Fruit fly (Drosophila melanogaster): ENCODE results near the gene beta-Spec.

beta-Spec gene

dm6 chrX:17682745-17683505 is 25.8 kb downstream of the beta-Spec start (continued):
- TF ChIP-seq CG12391 (tag; optimal IDR thresholded peaks at IDR 0.05), result peak; percentile 55
- peak; percentile 86 for TF ChIP-seq CG6689 (GFP tag; IDR thresholded peaks at IDR 0.05)
- peak; percentile 26 for TF ChIP-seq trem (tag; optimal IDR thresholded peaks at IDR 0.05)
- no peak for TF ChIP-seq gro (GFP tag; optimal IDR thresholded peaks at IDR 0.05)
- peak; percentile 22 for TF ChIP-seq CG12219 (GFP tag; optimal IDR thresholded peaks at IDR 0.05)
- TF ChIP-seq CG10267 (tag; optimal IDR thresholded peaks at IDR 0.05), result peak; percentile 50
- TF ChIP-seq tx (GFP tag; optimal IDR thresholded peaks at IDR 0.05), result no peak
- TF ChIP-seq fd102C (GFP tag; optimal IDR thresholded peaks at IDR 0.05), result no peak
- TF ChIP-seq CG42726 (GFP tag; IDR thresholded peaks at IDR 0.05; ENCODE audit: partially characterized antibody), result no peak
- TF ChIP-seq CG6175 (GFP tag; IDR thresholded peaks at IDR 0.05), result no peak
- TF ChIP-seq bab2 (GFP tag; optimal IDR thresholded peaks at IDR 0.05), result no peak
- TF ChIP-seq CG34224 (GFP tag; IDR thresholded peaks at IDR 0.05; ENCODE audit: partially characterized antibody), result no peak
- TF ChIP-seq chif (GFP tag; optimal IDR thresholded peaks at IDR 0.05), result peak; percentile 8 to 24
- no peak for TF ChIP-seq luna (GFP tag; optimal IDR thresholded peaks at IDR 0.05)
- peak; percentile 91 for TF ChIP-seq grau (tag; optimal IDR thresholded peaks at IDR 0.05)
- no peak for TF ChIP-seq CG15073 (GFP tag; optimal IDR thresholded peaks at IDR 0.05)
- peak; percentile 45; the same call in 1 of the 2 replicates for TF ChIP-seq CG32767 (GFP tag; IDR thresholded peaks at IDR 0.05)
- peak; percentile 66 for TF ChIP-seq CG18262 (tag; optimal IDR thresholded peaks at IDR 0.05)
- TF ChIP-seq CG30431 (GFP tag; optimal IDR thresholded peaks at IDR 0.05), result peak; percentile 0
- no peak for TF ChIP-seq CTCF (GFP tag; optimal IDR thresholded peaks at IDR 0.05)
- no peak for TF ChIP-seq CG2116 (GFP tag; optimal IDR thresholded peaks at IDR 0.05)
- TF ChIP-seq CG10147 (GFP tag; optimal IDR thresholded peaks at IDR 0.05), result no peak
- no peak for TF ChIP-seq Jarid2 (GFP tag; optimal IDR thresholded peaks at IDR 0.05)
- TF ChIP-seq pho (GFP tag; optimal IDR thresholded peaks at IDR 0.05), result peak; percentile 4
- TF ChIP-seq Hr3 (GFP tag; optimal IDR thresholded peaks at IDR 0.05), result peak; percentile 25
- no peak for TF ChIP-seq D (optimal IDR thresholded peaks at IDR 0.05)
- peak; percentile 26 for TF ChIP-seq D (GFP tag; optimal IDR thresholded peaks at IDR 0.05)
- peak; percentile 83 for TF ChIP-seq dmrt99B (tag; optimal IDR thresholded peaks at IDR 0.05)
- TF ChIP-seq Sry-δ (GFP tag; optimal IDR thresholded peaks at IDR 0.05), result no peak
- TF ChIP-seq bcd (GFP tag; optimal IDR thresholded peaks at IDR 0.05), result peak; percentile 40
- TF ChIP-seq Dll (GFP tag; IDR thresholded peaks at IDR 0.05; ENCODE audit: partially characterized antibody), result no peak
- TF ChIP-seq pita (GFP tag; optimal IDR thresholded peaks at IDR 0.05), result no peak
- peak; percentile 37; the same call in 1 of the 2 replicates for TF ChIP-seq ro (GFP tag; IDR thresholded peaks at IDR 0.05)
- no peak for TF ChIP-seq exex (tag; optimal IDR thresholded peaks at IDR 0.05)
- TF ChIP-seq chinmo (GFP tag; IDR thresholded peaks at IDR 0.05; ENCODE audit: partially characterized antibody), result peak; percentile 61; the same call in 1 of the 4 replicates
- TF ChIP-seq fd96Cb (tag; optimal IDR thresholded peaks at IDR 0.05), result peak; percentile 73
- peak; percentile 67 for TF ChIP-seq ssp (GFP tag; IDR thresholded peaks at IDR 0.05)
- TF ChIP-seq nau (GFP tag; optimal IDR thresholded peaks at IDR 0.05), result peak; percentile 28
- TF ChIP-seq al (GFP tag; IDR thresholded peaks at IDR 0.05), result 0 out of 2 replicates have a peak, but pooled peaks have one; percentile 22
- TF ChIP-seq ac (GFP tag; optimal IDR thresholded peaks at IDR 0.05), result no peak
- TF ChIP-seq CG14667 (GFP tag; IDR thresholded peaks at IDR 0.05), result peak; percentile 81
- TF ChIP-seq CG14014 (GFP tag; IDR thresholded peaks at IDR 0.05), result peak; percentile 78
- peak; percentile 95 for TF ChIP-seq nom (GFP tag; optimal IDR thresholded peaks at IDR 0.05)
- peak; percentile 39 for TF ChIP-seq ems (GFP tag; optimal IDR thresholded peaks at IDR 0.05)
- peak; percentile 56 for TF ChIP-seq Gsc (GFP tag; IDR thresholded peaks at IDR 0.05)
- TF ChIP-seq nerfin-1 (tag; optimal IDR thresholded peaks at IDR 0.05), result peak; percentile 41
- TF ChIP-seq CG15269 (tag; optimal IDR thresholded peaks at IDR 0.05), result peak; percentile 68
- TF ChIP-seq tap (tag; optimal IDR thresholded peaks at IDR 0.05), result peak; percentile 40
- TF ChIP-seq pros (GFP tag; optimal IDR thresholded peaks at IDR 0.05), result no peak
- no peak for TF ChIP-seq slou (GFP tag; optimal IDR thresholded peaks at IDR 0.05)
